Fruit fly (Drosophila melanogaster) whole organism, pupa: ENCODE results near the gene RpL4.

Experiments
- CG10348 ChIP-seq: fragments of 200-800 bp; sonication (Bioruptor generic); IDR thresholded peaks from 2 replicates; pipeline ENCODE4 v1.3.6; 2022; ENCODE audit warnings: missing biosample characterization, missing genetic modification characterization
- CG12605 ChIP-seq: fragments of 200-800 bp; sonication (Bioruptor generic); IDR thresholded peaks from 2 replicates; pipeline ENCODE4 v1.3.6; 2022; ENCODE audit warnings: missing biosample characterization, missing genetic modification characterization
- CG14655 ChIP-seq: fragments of 200-800 bp; sonication (Bioruptor generic); optimal IDR thresholded peaks from 3 replicates; lab custom pipeline; 2017; ENCODE audit warnings: mild to moderate bottlenecking, missing biosample characterization, missing genetic modification reagents, missing genetic modification characterization
- CG15710 ChIP-seq: fragments of 200-800 bp; sonication (Bioruptor generic); optimal IDR thresholded peaks from 2 replicates; lab custom pipeline; 2018; ENCODE audit warnings: missing biosample characterization, mild to moderate bottlenecking, missing genetic modification characterization, moderate library complexity
- CG32121 ChIP-seq: fragments of 200-800 bp; sonication (Bioruptor generic); IDR thresholded peaks from 2 replicates; pipeline ENCODE4 v1.3.6; 2022; ENCODE audit warnings: missing biosample characterization, missing genetic modification characterization
- CG4496 ChIP-seq: fragments of 200-800 bp; sonication (Bioruptor generic); IDR thresholded peaks from 3 replicates; pipeline ENCODE4 v1.3.6; 2022; ENCODE audit warnings: missing biosample characterization, missing genetic modification characterization
- CG8301 ChIP-seq: fragments of 200-800 bp; sonication (Bioruptor generic); optimal IDR thresholded peaks from 2 replicates; lab custom pipeline; 2018; ENCODE audit warnings: missing biosample characterization, mild to moderate bottlenecking, missing genetic modification characterization
- EcR ChIP-seq: fragments of 200-800 bp; sonication (Bioruptor generic); optimal IDR thresholded peaks from 3 replicates; lab custom pipeline; 2019; ENCODE audit warnings: missing biosample characterization, missing genetic modification characterization, mild to moderate bottlenecking, moderate library complexity, missing genetic modification reagents
- Pif1A ChIP-seq: fragments of 200-800 bp; sonication (Bioruptor generic); optimal IDR thresholded peaks from 3 replicates; lab custom pipeline; 2016; ENCODE audit warnings: missing biosample characterization, missing genetic modification characterization
- Snoo ChIP-seq: fragments of 200-800 bp; sonication (Bioruptor generic); optimal IDR thresholded peaks from 3 replicates; lab custom pipeline; 2017; ENCODE audit warnings: missing biosample characterization, mild to moderate bottlenecking, missing genetic modification characterization, inconsistent platforms
- fd96Ca ChIP-seq: fragments of 200-800 bp; sonication (Bioruptor generic); IDR thresholded peaks from 3 replicates; pipeline ENCODE4 v1.3.6; 2022; ENCODE audit warnings: missing biosample characterization, missing genetic modification characterization

DNA sequence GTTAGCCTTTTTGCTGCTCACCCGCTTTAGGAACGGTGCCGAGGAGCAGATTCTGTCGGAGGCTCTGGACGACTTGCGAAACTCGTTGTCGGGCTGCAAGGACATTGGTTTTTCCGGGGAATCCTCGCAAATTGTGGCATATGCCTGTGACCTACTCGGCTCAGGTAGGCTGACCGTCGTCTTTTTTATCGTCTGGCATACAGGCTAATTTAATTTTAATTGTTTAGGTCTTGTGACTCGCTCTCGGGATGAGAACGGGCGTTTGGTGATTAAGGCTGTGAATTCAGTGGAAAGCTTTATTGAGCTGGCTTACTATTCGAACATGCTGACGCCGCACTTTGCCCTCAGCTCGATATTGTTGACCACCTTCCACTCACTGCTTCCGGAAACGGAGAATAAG lies 8.8 kb downstream of the RpL4 start:
- TF ChIP-seq CG14655 (GFP tag; lab: Kevin White, UChicago) (no peak), CG32121 (GFP tag; lab: Robert Waterston, UW) (no peak), EcR (GFP tag; lab: Kevin White, UChicago) (no peak), Pif1A (GFP tag; lab: Kevin White, UChicago) (no peak), CG4496 (GFP tag; lab: Robert Waterston, UW) (no peak), CG15710 (tag; lab: Kevin White, UChicago) (no peak), CG8301 (tag; lab: Kevin White, UChicago) (no peak), fd96Ca (GFP tag; lab: Robert Waterston, UW) (no peak), CG10348 (GFP tag; lab: Robert Waterston, UW) (no peak), CG12605 (GFP tag; lab: Robert Waterston, UW) (no peak), Snoo (tag; lab: Kevin White, UChicago) (no peak)
